Worm (Caenorhabditis elegans) whole organism, late embryonic: ENCODE measurements around the gene set-15.

ENCODE experiments used
- K02D7.2 ChIP-seq: sonication (generic microtip); optimal IDR thresholded peaks from 2 replicates; lab custom pipeline; 2017; ENCODE audit warnings: mild to moderate bottlenecking, missing genetic modification characterization, missing compliant biosample characterization
- T23F11.4 ChIP-seq: fragments of 200-800 bp; sonication (Bioruptor generic); optimal IDR thresholded peaks from 2 replicates; lab custom pipeline; 2018; ENCODE audit warnings: mild to moderate bottlenecking, missing genetic modification characterization, missing compliant biosample characterization
- Y22D7AL.16 ChIP-seq: sonication (generic microtip); optimal IDR thresholded peaks from 2 replicates; lab custom pipeline; 2016; ENCODE audit warnings: missing genetic modification characterization, missing compliant biosample characterization
- ahr-1 ChIP-seq: sonication (generic microtip); optimal IDR thresholded peaks from 2 replicates; lab custom pipeline; 2016; ENCODE audit warnings: missing genetic modification characterization, missing compliant biosample characterization
- ceh-18 ChIP-seq: sonication (generic microtip); optimal IDR thresholded peaks from 2 replicates; lab custom pipeline; 2016; ENCODE audit warnings: missing genetic modification characterization, missing compliant biosample characterization
- ceh-2 ChIP-seq: sonication (generic microtip); optimal IDR thresholded peaks from 2 replicates; lab custom pipeline; 2016; ENCODE audit warnings: missing genotype, missing genetic modification characterization, missing compliant biosample characterization
- ceh-31 ChIP-seq: sonication (generic microtip); optimal IDR thresholded peaks from 2 replicates; lab custom pipeline; 2016; ENCODE audit warnings: missing genetic modification characterization, missing compliant biosample characterization
- ceh-34 ChIP-seq: sonication (generic microtip); optimal IDR thresholded peaks from 2 replicates; lab custom pipeline; 2016; ENCODE audit warnings: mild to moderate bottlenecking, missing genetic modification characterization, missing compliant biosample characterization
- ceh-45 ChIP-seq: fragments of 200-800 bp; sonication (Bioruptor generic); IDR thresholded peaks from 2 replicates; pipeline ENCODE4 v1.3.6; 2022; ENCODE audit warnings: missing genetic modification reagents, missing genetic modification characterization, missing compliant biosample characterization
- ceh-48 ChIP-seq: sonication (generic microtip); optimal IDR thresholded peaks from 2 replicates; lab custom pipeline; 2016; ENCODE audit warnings: missing genetic modification characterization, inconsistent platforms, missing compliant biosample characterization
- ceh-6 ChIP-seq: fragments of 200-800 bp; sonication (Bioruptor generic); optimal IDR thresholded peaks from 2 replicates; lab custom pipeline; 2018; ENCODE audit warnings: mild to moderate bottlenecking, missing genetic modification characterization, missing compliant biosample characterization
- ceh-9 ChIP-seq: sonication (generic microtip); optimal IDR thresholded peaks from 2 replicates; lab custom pipeline; 2016; ENCODE audit warnings: mild to moderate bottlenecking, missing genetic modification characterization, inconsistent platforms, missing compliant biosample characterization
- dmd-4 ChIP-seq: sonication (generic microtip); optimal IDR thresholded peaks from 2 replicates; lab custom pipeline; 2016; ENCODE audit warnings: borderline replicate concordance, missing genetic modification characterization, missing compliant biosample characterization
- elt-2 ChIP-seq: sonication (generic microtip); optimal IDR thresholded peaks from 2 replicates; lab custom pipeline; 2016; ENCODE audit warnings: missing genetic modification reagents, missing genetic modification characterization, missing compliant biosample characterization
- ets-4 ChIP-seq: sonication (generic microtip); optimal IDR thresholded peaks from 2 replicates; lab custom pipeline; 2016; ENCODE audit warnings: missing genetic modification characterization, missing compliant biosample characterization
- eyg-1 ChIP-seq: sonication (generic microtip); optimal IDR thresholded peaks from 2 replicates; lab custom pipeline; 2016; ENCODE audit warnings: missing genotype, missing genetic modification characterization, missing compliant biosample characterization
- fax-1 ChIP-seq: sonication (generic microtip); optimal IDR thresholded peaks from 2 replicates; lab custom pipeline; 2016; ENCODE audit warnings: missing genotype, missing genetic modification characterization, missing compliant biosample characterization
- gmeb-2 ChIP-seq: sonication (generic microtip); optimal IDR thresholded peaks from 2 replicates; lab custom pipeline; 2016; ENCODE audit warnings: missing genetic modification characterization, inconsistent platforms, missing compliant biosample characterization
- hlh-13 ChIP-seq: fragments of 200-800 bp; sonication (Bioruptor generic); optimal IDR thresholded peaks from 2 replicates; lab custom pipeline; 2018; ENCODE audit warnings: mild to moderate bottlenecking, missing genetic modification characterization, missing compliant biosample characterization
- hlh-30 ChIP-seq: sonication (generic microtip); optimal IDR thresholded peaks from 2 replicates; lab custom pipeline; 2017; ENCODE audit warnings: antibody characterized with exemption, missing genetic modification characterization, missing compliant biosample characterization; ENCODE audit not compliant: insufficient read depth
- lim-6 ChIP-seq: sonication (generic microtip); optimal IDR thresholded peaks from 2 replicates; lab custom pipeline; 2016; ENCODE audit warnings: missing genetic modification characterization, missing compliant biosample characterization
- madf-2 ChIP-seq: sonication (generic microtip); optimal IDR thresholded peaks from 2 replicates; lab custom pipeline; 2017; ENCODE audit warnings: missing genetic modification characterization, missing compliant biosample characterization
- mec-3 ChIP-seq: sonication (generic microtip); optimal IDR thresholded peaks from 2 replicates; lab custom pipeline; 2016; ENCODE audit warnings: borderline replicate concordance, missing genetic modification characterization, missing compliant biosample characterization
- nfya-1 ChIP-seq: sonication (generic microtip); optimal IDR thresholded peaks from 2 replicates; lab custom pipeline; 2017; ENCODE audit warnings: missing genetic modification characterization, mild to moderate bottlenecking, missing compliant biosample characterization, antibody characterized with exemption, moderate library complexity
- odd-2 ChIP-seq: sonication (generic microtip); optimal IDR thresholded peaks from 2 replicates; lab custom pipeline; 2017; ENCODE audit warnings: antibody characterized with exemption, mild to moderate bottlenecking, missing genetic modification characterization, missing compliant biosample characterization
- pag-3 ChIP-seq: sonication (generic microtip); optimal IDR thresholded peaks from 2 replicates; lab custom pipeline; 2016; ENCODE audit warnings: missing compliant biosample characterization, missing genetic modification characterization, borderline replicate concordance
- pqm-1 ChIP-seq: sonication (generic microtip); optimal IDR thresholded peaks from 2 replicates; lab custom pipeline; 2016; ENCODE audit warnings: missing genetic modification characterization, missing compliant biosample characterization
- ref-2 ChIP-seq: sonication (generic microtip); optimal IDR thresholded peaks from 2 replicates; lab custom pipeline; 2016; ENCODE audit warnings: missing genetic modification characterization, missing compliant biosample characterization
- rnt-1 ChIP-seq: sonication (generic microtip); optimal IDR thresholded peaks from 2 replicates; lab custom pipeline; 2016; ENCODE audit warnings: missing genetic modification characterization, missing compliant biosample characterization
- sdc-2 ChIP-seq: sonication (generic microtip); optimal IDR thresholded peaks from 2 replicates; lab custom pipeline; 2016; ENCODE audit warnings: missing genotype, missing genetic modification characterization, missing compliant biosample characterization
- unc-3 ChIP-seq, 2 experiments: fragments of 200-800 bp in 1 of 2; sonication (Bioruptor generic) in 1 of 2; sonication (generic microtip) in 1 of 2; conservative IDR thresholded peaks in 1 of 2; optimal IDR thresholded peaks in 1 of 2; 2 replicates each; pipeline versions ENCODE4 v1.3.6 to Lab custom; 2016 to 2022; ENCODE audit warnings: missing compliant biosample characterization in 2 of 2, missing genetic modification characterization in 2 of 2, missing genetic modification reagents in 1 of 2
- unc-42 ChIP-seq: sonication (generic microtip); optimal IDR thresholded peaks from 2 replicates; lab custom pipeline; 2016; ENCODE audit warnings: missing genotype, missing genetic modification characterization, missing compliant biosample characterization
- unc-55 ChIP-seq: sonication (generic microtip); optimal IDR thresholded peaks from 2 replicates; lab custom pipeline; 2017; ENCODE audit warnings: missing biosample characterization, missing genetic modification reagents, missing genetic modification characterization
- zip-5 ChIP-seq: sonication (generic microtip); optimal IDR thresholded peaks from 2 replicates; lab custom pipeline; 2016; ENCODE audit warnings: missing genetic modification characterization, missing compliant biosample characterization

Gene set-15

ce11 chrIV:4799114-4799513 is 19.1 kb upstream of the set-15 start, which contains the start of gene eor-1:
Gene eor-1 (minus strand): TSS chrIV:4799178.
- TF ChIP-seq mec-3 (tag; lab: Kevin White, UChicago) (no peak), nfya-1 (tag; lab: Kevin White, UChicago) (peak; percentile 45), fax-1 (tag; lab: Kevin White, UChicago) (no peak), ceh-31 (tag; lab: Kevin White, UChicago) (peak; percentile 39), eyg-1 (tag; lab: Kevin White, UChicago) (no peak), ceh-48 (tag; lab: Kevin White, UChicago) (peak; percentile 93), unc-42 (tag; lab: Kevin White, UChicago) (peak; percentile 26), ceh-34 (tag; lab: Kevin White, UChicago) (peak; percentile 9)
- TF ChIP-seq, all 69 proteins: peak for 5

ce11 chrIV:4795111-4795510 is 15.1 kb upstream of the set-15 start:
- TF ChIP-seq odd-2 (no peak), unc-55 (no peak), rnt-1 (tag; lab: Kevin White, UChicago) (no peak), fax-1 (tag; lab: Kevin White, UChicago) (no peak), ceh-6 (GFP tag; lab: Kevin White, UChicago) (no peak), pqm-1 (tag; lab: Kevin White, UChicago) (no peak), ceh-48 (tag; lab: Kevin White, UChicago) (no peak), lim-6 (tag; lab: Kevin White, UChicago) (no peak), zip-5 (tag; lab: Kevin White, UChicago) (no peak), ceh-9 (tag; lab: Kevin White, UChicago) (no peak), pag-3 (tag; lab: Kevin White, UChicago) (no peak), sdc-2 (tag; lab: Kevin White, UChicago) (no peak), T23F11.4 (no peak), ceh-45 (no peak), eyg-1 (tag; lab: Kevin White, UChicago) (no peak), K02D7.2 (tag; lab: Kevin White, UChicago) (no peak), madf-2 (tag; lab: Kevin White, UChicago) (no peak)

- TF ChIP-seq ets-4 (tag; lab: Kevin White, UChicago) (no peak), hlh-30 (tag; lab: Kevin White, UChicago) (no peak)
Measured at ce11 chrIV:4789445-4789844, 9.4 kb upstream of the set-15 start, which contains the start of gene R11E3.1. Gene R11E3.1 (plus strand): TSS chrIV:4789745.

ce11 chrIV:4788332-4788731 is 8.3 kb upstream of the set-15 start, which contains the start of gene nhr-104:
Gene nhr-104 (minus strand): TSS chrIV:4788692.
- TF ChIP-seq ceh-9 (tag; lab: Kevin White, UChicago) (no peak), zip-5 (tag; lab: Kevin White, UChicago) (no peak), elt-2 (tag; lab: Kevin White, UChicago) (peak; percentile 29)

ce11 chrIV:4784687-4785086 is 4.7 kb upstream of the set-15 start:
- TF ChIP-seq gmeb-2 (tag; lab: Kevin White, UChicago) = peak; percentile 19
- TF ChIP-seq, all 69 proteins: peak for 1; not testable (repeated sequence) for 68

ce11 chrIV:4781123-4781522 is 1.1 kb upstream of the set-15 start:
- no peak for TF ChIP-seq unc-3 (GFP tag; conservative IDR thresholded peaks at IDR 0.05; lab: Robert Waterston, UW)
- TF ChIP-seq unc-3 (tag; optimal IDR thresholded peaks at IDR 0.05; lab: Kevin White, UChicago) = no peak
- TF ChIP-seq ceh-2 (tag; lab: Kevin White, UChicago) = no peak
- peak; percentile 23 for TF ChIP-seq elt-2 (tag; lab: Kevin White, UChicago)
- TF ChIP-seq madf-2 (tag; lab: Kevin White, UChicago) = peak; percentile 15
- TF ChIP-seq ceh-31 (tag; lab: Kevin White, UChicago) = no peak
- no peak for TF ChIP-seq hlh-13 (GFP tag; lab: Kevin White, UChicago)
- no peak for TF ChIP-seq T23F11.4
- TF ChIP-seq nfya-1 (tag; lab: Kevin White, UChicago) = peak; percentile 4
- no peak for TF ChIP-seq ahr-1 (tag; lab: Kevin White, UChicago)
- TF ChIP-seq rnt-1 (tag; lab: Kevin White, UChicago) = no peak
- peak; percentile 3 for TF ChIP-seq ceh-18 (tag; lab: Kevin White, UChicago)
- TF ChIP-seq ref-2 (tag; lab: Kevin White, UChicago) = no peak
- TF ChIP-seq dmd-4 (tag; lab: Kevin White, UChicago) = no peak
- TF ChIP-seq Y22D7AL.16 (tag; lab: Kevin White, UChicago) = no peak
